Worm (Caenorhabditis elegans) whole organism, L2 larva: ENCODE data around the gene H03E18.2.
A peak's percentile ranks its signal among the peaks of the same experiment; 100 is the strongest.

ENCODE experiments used
- C34F6.9 ChIP-seq: fragments of 150-350 bp; optimal IDR thresholded peaks from 2 replicates; lab custom pipeline; 2014; ENCODE audit warnings: missing biosample characterization, missing genetic modification characterization
- F13H6.1 ChIP-seq: sonication (generic microtip); optimal IDR thresholded peaks from 2 replicates; lab custom pipeline; 2016; ENCODE audit warnings: missing genetic modification characterization, missing compliant biosample characterization
- R02D3.7 ChIP-seq: fragments of 150-350 bp; optimal IDR thresholded peaks from 2 replicates; lab custom pipeline; 2014; ENCODE audit warnings: missing biosample characterization, missing genetic modification characterization
- Y55F3AM.14 ChIP-seq: fragments of 200-800 bp; sonication (Bioruptor generic); optimal IDR thresholded peaks from 2 replicates; lab custom pipeline; 2018; ENCODE audit warnings: mild to moderate bottlenecking, missing genetic modification characterization, missing compliant biosample characterization
- ZK546.5 ChIP-seq: sonication (generic microtip); optimal IDR thresholded peaks from 2 replicates; lab custom pipeline; 2017; ENCODE audit warnings: missing biosample characterization, missing genetic modification characterization
- alr-1 ChIP-seq: fragments of 150-350 bp; optimal IDR thresholded peaks from 2 replicates; lab custom pipeline; 2014; ENCODE audit warnings: missing biosample characterization, missing genetic modification characterization
- aly-2 ChIP-seq: fragments of 150-350 bp; optimal IDR thresholded peaks from 2 replicates; lab custom pipeline; 2014; ENCODE audit warnings: missing biosample characterization, missing genetic modification characterization
- ama-1 ChIP-seq: fragments of 150-350 bp; optimal IDR thresholded peaks from 2 replicates; lab custom pipeline; 2018; ENCODE audit warnings: inconsistent platforms
- blmp-1 ChIP-seq: sonication (generic microtip); optimal IDR thresholded peaks from 2 replicates; lab custom pipeline; 2017; ENCODE audit warnings: missing genetic modification characterization, mild to moderate bottlenecking, missing compliant biosample characterization, antibody characterized with exemption, moderate library complexity; ENCODE audit not compliant: insufficient read depth
- ceh-16 ChIP-seq: fragments of 150-350 bp; optimal IDR thresholded peaks from 2 replicates; lab custom pipeline; 2014; ENCODE audit warnings: missing biosample characterization, missing genetic modification characterization
- ceh-82 ChIP-seq: fragments of 150-350 bp; optimal IDR thresholded peaks from 2 replicates; lab custom pipeline; 2014; ENCODE audit warnings: missing biosample characterization, missing genetic modification characterization
- crh-2 ChIP-seq: sonication (generic microtip); optimal IDR thresholded peaks from 2 replicates; lab custom pipeline; 2017; ENCODE audit warnings: missing biosample characterization, missing genetic modification characterization
- dmd-4 ChIP-seq: sonication (generic microtip); optimal IDR thresholded peaks from 2 replicates; lab custom pipeline; 2017; ENCODE audit warnings: missing biosample characterization, missing genetic modification characterization
- egl-27 ChIP-seq: sonication (generic microtip); optimal IDR thresholded peaks from 3 replicates; lab custom pipeline; 2017; ENCODE audit warnings: missing biosample characterization, missing genetic modification reagents, missing genetic modification characterization
- elt-3 ChIP-seq: sonication (generic microtip); optimal IDR thresholded peaks from 2 replicates; lab custom pipeline; 2017; ENCODE audit warnings: missing biosample characterization, missing genetic modification characterization
- fos-1 ChIP-seq: fragments of 150-350 bp; optimal IDR thresholded peaks from 2 replicates; lab custom pipeline; 2014; ENCODE audit warnings: missing biosample characterization, missing genetic modification characterization
- lin-11 ChIP-seq: fragments of 150-350 bp; sonication (generic microtip); optimal IDR thresholded peaks from 2 replicates; lab custom pipeline; 2014; ENCODE audit warnings: missing biosample characterization, missing genetic modification characterization, inconsistent platforms, mixed read lengths
- lin-13 ChIP-seq: fragments of 150-350 bp; optimal IDR thresholded peaks from 2 replicates; lab custom pipeline; 2014; ENCODE audit warnings: missing biosample characterization, missing genetic modification reagents, missing genetic modification characterization
- lin-39 ChIP-seq: fragments of 150-350 bp; optimal IDR thresholded peaks from 2 replicates; lab custom pipeline; 2014; ENCODE audit warnings: missing biosample characterization, missing genetic modification reagents, missing genetic modification characterization
- lsy-2 ChIP-seq, 2 experiments: fragments of 150-350 bp in 1 of 2; sonication (generic microtip) in 1 of 2; optimal IDR thresholded peaks; 2 replicates each; lab custom pipeline; 2014 to 2017; ENCODE audit warnings: missing biosample characterization in 2 of 2, missing genetic modification characterization in 2 of 2
- mbf-1 ChIP-seq: sonication (generic microtip); optimal IDR thresholded peaks from 2 replicates; lab custom pipeline; 2017; ENCODE audit warnings: missing biosample characterization, missing genetic modification characterization
- mdl-1 ChIP-seq, 2 experiments: fragments of 150-350 bp in 1 of 2; sonication (generic microtip) in 1 of 2; optimal IDR thresholded peaks; 2 replicates each; lab custom pipeline; 2017; ENCODE audit warnings: missing biosample characterization in 2 of 2, missing genetic modification characterization in 2 of 2
- nhr-10 ChIP-seq: sonication (generic microtip); optimal IDR thresholded peaks from 2 replicates; lab custom pipeline; 2017; ENCODE audit warnings: missing biosample characterization, missing genetic modification characterization
- nhr-11 ChIP-seq: fragments of 150-350 bp; optimal IDR thresholded peaks from 2 replicates; lab custom pipeline; 2014; ENCODE audit warnings: missing biosample characterization, missing genetic modification characterization
- nhr-12 ChIP-seq: fragments of 150-350 bp; optimal IDR thresholded peaks from 2 replicates; lab custom pipeline; 2014; ENCODE audit warnings: missing biosample characterization, missing genetic modification characterization
- nhr-129 ChIP-seq: fragments of 150-350 bp; optimal IDR thresholded peaks from 2 replicates; lab custom pipeline; 2014; ENCODE audit warnings: missing biosample characterization, missing genetic modification characterization
- nhr-21 ChIP-seq: fragments of 150-350 bp; optimal IDR thresholded peaks from 2 replicates; lab custom pipeline; 2014; ENCODE audit warnings: missing biosample characterization, missing genetic modification characterization
- nhr-23 ChIP-seq: fragments of 150-350 bp; optimal IDR thresholded peaks from 2 replicates; lab custom pipeline; 2014; ENCODE audit warnings: missing biosample characterization, missing genetic modification reagents, missing genetic modification characterization
- nhr-237 ChIP-seq: fragments of 150-350 bp; optimal IDR thresholded peaks from 2 replicates; lab custom pipeline; 2014; ENCODE audit warnings: missing biosample characterization, missing genetic modification characterization
- nhr-25 ChIP-seq: fragments of 150-350 bp; sonication (generic microtip); optimal IDR thresholded peaks from 3 replicates; lab custom pipeline; 2014; ENCODE audit warnings: missing biosample characterization, missing genetic modification characterization
- nhr-6 ChIP-seq: fragments of 150-350 bp; optimal IDR thresholded peaks from 2 replicates; lab custom pipeline; 2014; ENCODE audit warnings: missing biosample characterization, missing genetic modification characterization
- nhr-77 ChIP-seq: fragments of 150-350 bp; optimal IDR thresholded peaks from 2 replicates; lab custom pipeline; 2014; ENCODE audit warnings: missing biosample characterization, missing genetic modification characterization
- peb-1 ChIP-seq: fragments of 150-350 bp; optimal IDR thresholded peaks from 2 replicates; lab custom pipeline; 2014; ENCODE audit warnings: missing biosample characterization, missing genetic modification characterization
- sem-4 ChIP-seq: fragments of 150-350 bp; optimal IDR thresholded peaks from 2 replicates; lab custom pipeline; 2014; ENCODE audit warnings: missing biosample characterization, missing genetic modification reagents, missing genetic modification characterization
- skn-1 ChIP-seq: sonication (generic microtip); optimal IDR thresholded peaks from 2 replicates; lab custom pipeline; 2017; ENCODE audit warnings: missing biosample characterization, missing genetic modification characterization
- sma-3 ChIP-seq: sonication (generic microtip); optimal IDR thresholded peaks from 2 replicates; lab custom pipeline; 2016; ENCODE audit warnings: missing genetic modification reagents, missing genetic modification characterization, missing compliant biosample characterization
- sma-9 ChIP-seq, 2 experiments: fragments of 150-350 bp in 1 of 2; sonication (generic microtip) in 1 of 2; optimal IDR thresholded peaks; 2 replicates each; lab custom pipeline; 2014 to 2016; ENCODE audit warnings: missing genetic modification characterization in 2 of 2, mild to moderate bottlenecking in 1 of 2, missing biosample characterization in 1 of 2, missing compliant biosample characterization in 1 of 2, missing genetic modification reagents in 1 of 2, moderate library complexity in 1 of 2
- snpc-4 ChIP-seq: fragments of 150-350 bp; optimal IDR thresholded peaks from 2 replicates; lab custom pipeline; 2014; ENCODE audit warnings: missing biosample characterization, missing genetic modification characterization
- unc-39 ChIP-seq: fragments of 150-350 bp; optimal IDR thresholded peaks from 2 replicates; lab custom pipeline; 2014; ENCODE audit warnings: missing biosample characterization, missing genetic modification characterization
- unc-55 ChIP-seq: fragments of 150-350 bp; sonication (generic microtip); optimal IDR thresholded peaks from 3 replicates; lab custom pipeline; 2014; ENCODE audit warnings: missing biosample characterization, missing genetic modification reagents, missing genetic modification characterization
- unc-62 ChIP-seq: fragments of 150-350 bp; optimal IDR thresholded peaks from 2 replicates; lab custom pipeline; 2014; ENCODE audit warnings: missing biosample characterization, missing genetic modification reagents, missing genetic modification characterization
- zag-1 ChIP-seq: fragments of 150-350 bp; optimal IDR thresholded peaks from 2 replicates; lab custom pipeline; 2014; ENCODE audit warnings: missing biosample characterization, missing genetic modification characterization
- ztf-1 ChIP-seq: fragments of 200-800 bp; sonication (Bioruptor generic); conservative IDR thresholded peaks from 2 replicates; pipeline ENCODE4 v1.3.6; 2022; ENCODE audit warnings: missing genetic modification characterization, missing compliant biosample characterization
- ztf-11 ChIP-seq: sonication (generic microtip); optimal IDR thresholded peaks from 2 replicates; lab custom pipeline; 2017; ENCODE audit warnings: missing biosample characterization, missing genetic modification characterization
- ztf-4 ChIP-seq: fragments of 150-350 bp; optimal IDR thresholded peaks from 2 replicates; lab custom pipeline; 2014; ENCODE audit warnings: missing biosample characterization, missing genetic modification characterization

H03E18.2 gene

ce11 chrX:8554029-8554428 is 33.7 kb upstream of the H03E18.2 start:
- TF ChIP-seq blmp-1 (tag; lab: Kevin White, UChicago), result peak; percentile 83
- TF ChIP-seq alr-1, result no peak
- TF ChIP-seq ztf-4 (tag; lab: Kevin White, UChicago), result no peak
- TF ChIP-seq nhr-25 (tag; lab: Kevin White, UChicago), result peak; percentile 49
- peak; percentile 45 for TF ChIP-seq ceh-16
- TF ChIP-seq nhr-21, result no peak
- TF ChIP-seq, all 48 proteins: peak for 3

- peak; percentile 28 for TF ChIP-seq snpc-4 (tag; lab: Kevin White, UChicago)
- peak; percentile 12 for TF ChIP-seq sma-9 (GFP tag; optimal IDR thresholded peaks at IDR 0.05; lab: Kevin White, UChicago)
- TF ChIP-seq sma-9 (tag; optimal IDR thresholded peaks at IDR 0.05; lab: Kevin White, UChicago), result no peak
- no peak for TF ChIP-seq unc-39 (tag; lab: Kevin White, UChicago)
- TF ChIP-seq nhr-11 (tag; lab: Kevin White, UChicago), result no peak
- no peak for TF ChIP-seq ceh-82 (tag; lab: Kevin White, UChicago)
- no peak for TF ChIP-seq aly-2 (tag; lab: Kevin White, UChicago)
- peak; percentile 46 for TF ChIP-seq crh-2 (tag; lab: Kevin White, UChicago)
- no peak for TF ChIP-seq sma-3 (GFP tag; lab: Kevin White, UChicago)
- TF ChIP-seq unc-55 (GFP tag; lab: Kevin White, UChicago), result peak; percentile 76
- TF ChIP-seq C34F6.9 (tag; lab: Kevin White, UChicago), result peak; percentile 66
- TF ChIP-seq F13H6.1, result peak; percentile 52
- peak; percentile 64 for TF ChIP-seq lin-11 (tag; lab: Kevin White, UChicago)
- TF ChIP-seq sem-4, result peak; percentile 57
- peak; percentile 42 for TF ChIP-seq lin-13 (GFP tag; lab: Kevin White, UChicago)
- TF ChIP-seq dmd-4 (tag; lab: Kevin White, UChicago), result no peak
- no peak for TF ChIP-seq ztf-1 (GFP tag; lab: Robert Waterston, UW)
- TF ChIP-seq lsy-2 (tag; optimal IDR thresholded peaks at IDR 0.05; lab: Kevin White, UChicago), result peak in 1 of 2 experiments; percentile 49
- TF ChIP-seq mdl-1 (tag; optimal IDR thresholded peaks at IDR 0.05; lab: Kevin White, UChicago), result peak in 1 of 2 experiments; percentile 69
- no peak for TF ChIP-seq skn-1
- TF ChIP-seq nhr-237 (tag; lab: Kevin White, UChicago), result no peak
- no peak for TF ChIP-seq ama-1 (lab: Kevin White, UChicago)
- TF ChIP-seq unc-62, result no peak
- TF ChIP-seq zag-1 (tag; lab: Kevin White, UChicago), result peak; percentile 66
- TF ChIP-seq nhr-6, result no peak
- TF ChIP-seq fos-1 (tag; lab: Kevin White, UChicago), result peak; percentile 48
- peak; percentile 76 for TF ChIP-seq nhr-129 (tag; lab: Kevin White, UChicago)
- no peak for TF ChIP-seq nhr-77 (tag; lab: Kevin White, UChicago)
- TF ChIP-seq Y55F3AM.14, result no peak
These were observed 31.5 kb upstream of the H03E18.2 start, which contains the start of gene dhhc-14 for ce11 chrX:8551687-8552327. Gene dhhc-14, plus strand, starts transcription at chrX:8552277.

ce11 chrX:8550099-8550498 is 29.8 kb upstream of the H03E18.2 start:
- TF ChIP-seq ZK546.5 (tag; lab: Kevin White, UChicago), result no peak
- TF ChIP-seq aly-2 (tag; lab: Kevin White, UChicago), result no peak
- TF ChIP-seq lsy-2 (tag; optimal IDR thresholded peaks at IDR 0.05; lab: Kevin White, UChicago), result peak in 1 of 2 experiments; percentile 40
- peak; percentile 40 for TF ChIP-seq egl-27 (tag; lab: Kevin White, UChicago)
- no peak for TF ChIP-seq skn-1
- TF ChIP-seq nhr-77 (tag; lab: Kevin White, UChicago), result no peak
- peak; percentile 68 for TF ChIP-seq C34F6.9 (tag; lab: Kevin White, UChicago)
- peak; percentile 95 for TF ChIP-seq nhr-25 (tag; lab: Kevin White, UChicago)
- peak; percentile 94 for TF ChIP-seq blmp-1 (tag; lab: Kevin White, UChicago)
- no peak for TF ChIP-seq nhr-10 (tag; lab: Kevin White, UChicago)
- peak; percentile 49 to 88 for TF ChIP-seq mdl-1 (tag; optimal IDR thresholded peaks at IDR 0.05; lab: Kevin White, UChicago)
- TF ChIP-seq ceh-16, result peak; percentile 77
- TF ChIP-seq ztf-11, result no peak
- TF ChIP-seq dmd-4 (tag; lab: Kevin White, UChicago), result no peak
- no peak for TF ChIP-seq lin-39
- TF ChIP-seq elt-3 (tag; lab: Kevin White, UChicago), result no peak
- no peak for TF ChIP-seq nhr-12 (tag; lab: Kevin White, UChicago)
- TF ChIP-seq lin-13 (GFP tag; lab: Kevin White, UChicago), result peak; percentile 41
- TF ChIP-seq mbf-1 (tag; lab: Kevin White, UChicago), result no peak
- TF ChIP-seq sma-3 (GFP tag; lab: Kevin White, UChicago), result peak; percentile 70
- TF ChIP-seq Y55F3AM.14, result no peak
- no peak for TF ChIP-seq unc-39 (tag; lab: Kevin White, UChicago)
- peak; percentile 72 for TF ChIP-seq nhr-129 (tag; lab: Kevin White, UChicago)
- TF ChIP-seq sem-4, result peak; percentile 41
- TF ChIP-seq R02D3.7 (tag; lab: Kevin White, UChicago), result no peak
- no peak for TF ChIP-seq nhr-237 (tag; lab: Kevin White, UChicago)
- no peak for TF ChIP-seq nhr-23 (tag; lab: Kevin White, UChicago)
- TF ChIP-seq fos-1 (tag; lab: Kevin White, UChicago), result peak; percentile 66
- no peak for TF ChIP-seq zag-1 (tag; lab: Kevin White, UChicago)
- peak; percentile 80 for TF ChIP-seq crh-2 (tag; lab: Kevin White, UChicago)
- TF ChIP-seq ztf-4 (tag; lab: Kevin White, UChicago), result no peak
- TF ChIP-seq nhr-21, result peak; percentile 66
- TF ChIP-seq ztf-1 (GFP tag; lab: Robert Waterston, UW), result no peak
- TF ChIP-seq nhr-11 (tag; lab: Kevin White, UChicago), result no peak
- TF ChIP-seq alr-1, result no peak
- no peak for TF ChIP-seq lin-11 (tag; lab: Kevin White, UChicago)
- no peak for TF ChIP-seq peb-1
